Worm (Caenorhabditis elegans) whole organism, L4 larva: ENCODE measurements around the gene atf-4.
A peak's percentile ranks its signal among the peaks of the same experiment; 100 is the strongest.

ENCODE experiments used
- F49E8.2 ChIP-seq: sonication (generic microtip); optimal IDR thresholded peaks from 2 replicates; lab custom pipeline; 2016; ENCODE audit warnings: missing compliant biosample characterization, mild to moderate bottlenecking, missing genetic modification characterization, borderline replicate concordance
- R02D3.7 ChIP-seq: fragments of 150-350 bp; sonication (generic microtip); optimal IDR thresholded peaks from 3 replicates; lab custom pipeline; 2014; ENCODE audit warnings: missing biosample characterization, missing genetic modification characterization
- T20F7.1 ChIP-seq: fragments of 200-800 bp; sonication (Bioruptor generic); optimal IDR thresholded peaks from 2 replicates; lab custom pipeline; 2018; ENCODE audit warnings: mild to moderate bottlenecking, missing genetic modification characterization, missing compliant biosample characterization
- Y105C5A.15 ChIP-seq: fragments of 200-800 bp; sonication (Bioruptor generic); IDR thresholded peaks from 2 replicates; pipeline ENCODE4 v1.3.6; 2022; ENCODE audit warnings: missing genetic modification characterization, missing compliant biosample characterization
- Y5F2A.4 ChIP-seq: fragments of 200-800 bp; sonication (Bioruptor generic); optimal IDR thresholded peaks from 2 replicates; lab custom pipeline; 2018; ENCODE audit warnings: mild to moderate bottlenecking, missing genetic modification characterization, missing compliant biosample characterization
- ZK337.2 ChIP-seq: fragments of 200-800 bp; sonication (Bioruptor generic); IDR thresholded peaks from 2 replicates; pipeline ENCODE4 v1.3.6; 2022; ENCODE audit warnings: missing genetic modification reagents, missing genetic modification characterization, missing compliant biosample characterization
- aha-1 ChIP-seq: fragments of 150-350 bp; peaks from one replicate; lab custom pipeline; 2014; ENCODE audit warnings: missing biosample characterization, missing genetic modification characterization
- ama-1 ChIP-seq: fragments of 150-350 bp; optimal IDR thresholded peaks from 2 replicates; lab custom pipeline; 2014; ENCODE audit warnings: inconsistent platforms, mixed read lengths
- ceh-44 ChIP-seq: fragments of 200-800 bp; sonication (Bioruptor generic); IDR thresholded peaks from 2 replicates; pipeline ENCODE4 v1.3.6; 2022; ENCODE audit warnings: missing genetic modification reagents, missing genetic modification characterization, missing compliant biosample characterization
- ces-1 ChIP-seq: fragments of 150-350 bp; sonication (generic microtip); optimal IDR thresholded peaks from 4 replicates; lab custom pipeline; 2014; ENCODE audit warnings: missing biosample characterization, missing genetic modification reagents, missing genetic modification characterization
- daf-16 ChIP-seq, 3 experiments: sonication (generic microtip); optimal IDR thresholded peaks; 2 replicates each; lab custom pipeline; 2016 to 2017; ENCODE audit warnings: missing genetic modification characterization in 3 of 3, missing genetic modification reagents in 3 of 3, mild to moderate bottlenecking in 2 of 3, missing compliant biosample characterization in 2 of 3, missing biosample characterization in 1 of 3, moderate library complexity in 1 of 3
- dmd-8 ChIP-seq: fragments of 200-800 bp; sonication (Bioruptor generic); IDR thresholded peaks from 2 replicates; pipeline ENCODE4 v1.3.6; 2022; ENCODE audit warnings: missing genetic modification characterization, missing compliant biosample characterization
- duxl-1 ChIP-seq: sonication (generic microtip); optimal IDR thresholded peaks from 2 replicates; lab custom pipeline; 2016; ENCODE audit warnings: mild to moderate bottlenecking, missing genetic modification characterization, moderate library complexity, missing compliant biosample characterization; ENCODE audit not compliant: poor library complexity
- dve-1 ChIP-seq: sonication (generic microtip); optimal IDR thresholded peaks from 2 replicates; lab custom pipeline; 2017; ENCODE audit warnings: antibody characterized with exemption, mild to moderate bottlenecking, missing genetic modification characterization, missing compliant biosample characterization; ENCODE audit not compliant: insufficient read depth
- gei-8 ChIP-seq: fragments of 200-800 bp; sonication (Bioruptor generic); optimal IDR thresholded peaks from 2 replicates; lab custom pipeline; 2018; ENCODE audit warnings: mild to moderate bottlenecking, missing genetic modification characterization, missing compliant biosample characterization
- hlh-11 ChIP-seq: fragments of 200-800 bp; sonication (Bioruptor generic); optimal IDR thresholded peaks from 2 replicates; lab custom pipeline; 2018; ENCODE audit warnings: mild to moderate bottlenecking, missing genetic modification characterization, missing compliant biosample characterization
- hmg-1.1 ChIP-seq: fragments of 200-800 bp; sonication (Bioruptor generic); IDR thresholded peaks from 2 replicates; pipeline ENCODE4 v1.3.6; 2022; ENCODE audit warnings: missing genetic modification reagents, missing genetic modification characterization, missing compliant biosample characterization
- jun-1 ChIP-seq: fragments of 150-350 bp; optimal IDR thresholded peaks from 2 replicates; lab custom pipeline; 2014; ENCODE audit warnings: missing biosample characterization, missing genetic modification reagents, missing genetic modification characterization
- lin-1 ChIP-seq: fragments of 200-800 bp; sonication (Bioruptor generic); IDR thresholded peaks from 2 replicates; pipeline ENCODE4 v1.3.6; 2022; ENCODE audit warnings: missing genetic modification reagents, missing genetic modification characterization, missing compliant biosample characterization
- lin-38 ChIP-seq: fragments of 200-800 bp; sonication (Bioruptor generic); IDR thresholded peaks from 2 replicates; pipeline ENCODE4 v1.3.6; 2022; ENCODE audit warnings: missing genetic modification reagents, missing genetic modification characterization, missing compliant biosample characterization
- lir-3 ChIP-seq: sonication (generic microtip); optimal IDR thresholded peaks from 2 replicates; lab custom pipeline; 2016; ENCODE audit warnings: mild to moderate bottlenecking, missing genetic modification characterization, missing compliant biosample characterization
- madf-9 ChIP-seq: fragments of 200-800 bp; sonication (Bioruptor generic); conservative IDR thresholded peaks from 2 replicates; pipeline ENCODE4 v1.3.6; 2022; ENCODE audit warnings: missing genetic modification reagents, missing genetic modification characterization, missing compliant biosample characterization
- mdl-1 ChIP-seq, 2 experiments: fragments of 150-350 bp in 1 of 2; sonication (generic microtip) in 1 of 2; optimal IDR thresholded peaks; 2 replicates each; lab custom pipeline; 2014 to 2017; ENCODE audit warnings: missing biosample characterization in 2 of 2, missing genetic modification characterization in 2 of 2
- mep-1 ChIP-seq: fragments of 150-350 bp; sonication (generic microtip); optimal IDR thresholded peaks from 3 replicates; lab custom pipeline; 2014; ENCODE audit warnings: missing biosample characterization, missing genetic modification characterization
- mxl-2 ChIP-seq: fragments of 200-800 bp; sonication (Bioruptor generic); conservative IDR thresholded peaks from 2 replicates; pipeline ENCODE4 v1.3.6; 2022; ENCODE audit warnings: missing genetic modification reagents, missing genetic modification characterization, missing compliant biosample characterization
- nhr-11 ChIP-seq: fragments of 150-350 bp; optimal IDR thresholded peaks from 2 replicates; lab custom pipeline; 2014; ENCODE audit warnings: missing biosample characterization, missing genetic modification characterization
- nhr-25 ChIP-seq: sonication (generic microtip); optimal IDR thresholded peaks from 2 replicates; lab custom pipeline; 2017; ENCODE audit warnings: missing genetic modification characterization, mild to moderate bottlenecking, missing compliant biosample characterization, antibody characterized with exemption, moderate library complexity, borderline replicate concordance; ENCODE audit not compliant: insufficient read depth
- nhr-28 ChIP-seq: fragments of 150-350 bp; optimal IDR thresholded peaks from 2 replicates; lab custom pipeline; 2014; ENCODE audit warnings: missing biosample characterization, missing genetic modification characterization
- nhr-41 ChIP-seq: fragments of 200-800 bp; sonication (Bioruptor generic); IDR thresholded peaks from 2 replicates; pipeline ENCODE4 v1.3.6; 2022; ENCODE audit warnings: missing genetic modification reagents, missing genetic modification characterization, missing compliant biosample characterization
- nhr-42 ChIP-seq: fragments of 200-800 bp; sonication (Bioruptor generic); IDR thresholded peaks from 2 replicates; pipeline ENCODE4 v1.3.6; 2022; ENCODE audit warnings: missing genetic modification characterization, missing compliant biosample characterization
- nhr-76 ChIP-seq: fragments of 150-350 bp; optimal IDR thresholded peaks from 2 replicates; lab custom pipeline; 2014; ENCODE audit warnings: missing biosample characterization, missing genetic modification characterization
- pha-4 ChIP-seq, 2 experiments: fragments of 150-350 bp in 1 of 2; fragments of 200-800 bp in 1 of 2; sonication (Bioruptor generic) in 1 of 2; IDR thresholded peaks in 1 of 2; optimal IDR thresholded peaks in 1 of 2; 2 replicates each; pipeline versions ENCODE4 v1.3.6 to Lab custom; 2014 to 2022; ENCODE audit warnings: missing genetic modification characterization in 2 of 2, missing genetic modification reagents in 2 of 2, missing biosample characterization in 1 of 2, missing compliant biosample characterization in 1 of 2
- pqm-1 ChIP-seq: sonication (generic microtip); optimal IDR thresholded peaks from 2 replicates; lab custom pipeline; 2017; ENCODE audit warnings: missing biosample characterization, missing genetic modification characterization
- saeg-2 ChIP-seq: fragments of 200-800 bp; sonication (Bioruptor generic); IDR thresholded peaks from 2 replicates; pipeline ENCODE4 v1.3.6; 2022; ENCODE audit warnings: missing genetic modification reagents, missing genetic modification characterization, missing compliant biosample characterization
- set-16 ChIP-seq: fragments of 200-800 bp; sonication (Bioruptor generic); IDR thresholded peaks from 2 replicates; pipeline ENCODE4 v1.3.6; 2022; ENCODE audit warnings: missing genetic modification reagents, missing genetic modification characterization, missing compliant biosample characterization
- snpc-1.2 ChIP-seq: fragments of 200-800 bp; sonication (Bioruptor generic); IDR thresholded peaks from 2 replicates; pipeline ENCODE4 v1.3.6; 2022; ENCODE audit warnings: missing genetic modification reagents, missing genetic modification characterization, missing compliant biosample characterization
- unc-39 ChIP-seq: sonication (generic microtip); optimal IDR thresholded peaks from 2 replicates; lab custom pipeline; 2017; ENCODE audit warnings: missing biosample characterization, missing genetic modification characterization
- unc-62 ChIP-seq, 3 experiments: fragments of 150-350 bp in 1 of 3; sonication (generic microtip); optimal IDR thresholded peaks in 2 of 3; peaks in 1 of 3; 1 replicate in 1 of 3; 2 replicates in 2 of 3; lab custom pipeline; 2014 to 2017; ENCODE audit warnings: missing biosample characterization in 3 of 3, missing genetic modification characterization in 3 of 3, missing genetic modification reagents in 3 of 3, missing genotype in 1 of 3
- vab-7 ChIP-seq: fragments of 200-800 bp; sonication (Bioruptor generic); IDR thresholded peaks from 2 replicates; pipeline ENCODE4 v1.3.6; 2022; ENCODE audit warnings: missing genetic modification reagents, missing genetic modification characterization, missing compliant biosample characterization
- zag-1 ChIP-seq: fragments of 150-350 bp; optimal IDR thresholded peaks from 2 replicates; lab custom pipeline; 2014; ENCODE audit warnings: missing biosample characterization, missing genetic modification characterization
- zip-11 ChIP-seq: fragments of 200-800 bp; sonication (Bioruptor generic); IDR thresholded peaks from 2 replicates; pipeline ENCODE4 v1.3.6; 2022; ENCODE audit warnings: missing genetic modification characterization, missing compliant biosample characterization
- ztf-7 ChIP-seq: fragments of 150-350 bp; optimal IDR thresholded peaks from 2 replicates; lab custom pipeline; 2014; ENCODE audit warnings: missing biosample characterization, missing genetic modification characterization

atf-4 gene

DNA sequence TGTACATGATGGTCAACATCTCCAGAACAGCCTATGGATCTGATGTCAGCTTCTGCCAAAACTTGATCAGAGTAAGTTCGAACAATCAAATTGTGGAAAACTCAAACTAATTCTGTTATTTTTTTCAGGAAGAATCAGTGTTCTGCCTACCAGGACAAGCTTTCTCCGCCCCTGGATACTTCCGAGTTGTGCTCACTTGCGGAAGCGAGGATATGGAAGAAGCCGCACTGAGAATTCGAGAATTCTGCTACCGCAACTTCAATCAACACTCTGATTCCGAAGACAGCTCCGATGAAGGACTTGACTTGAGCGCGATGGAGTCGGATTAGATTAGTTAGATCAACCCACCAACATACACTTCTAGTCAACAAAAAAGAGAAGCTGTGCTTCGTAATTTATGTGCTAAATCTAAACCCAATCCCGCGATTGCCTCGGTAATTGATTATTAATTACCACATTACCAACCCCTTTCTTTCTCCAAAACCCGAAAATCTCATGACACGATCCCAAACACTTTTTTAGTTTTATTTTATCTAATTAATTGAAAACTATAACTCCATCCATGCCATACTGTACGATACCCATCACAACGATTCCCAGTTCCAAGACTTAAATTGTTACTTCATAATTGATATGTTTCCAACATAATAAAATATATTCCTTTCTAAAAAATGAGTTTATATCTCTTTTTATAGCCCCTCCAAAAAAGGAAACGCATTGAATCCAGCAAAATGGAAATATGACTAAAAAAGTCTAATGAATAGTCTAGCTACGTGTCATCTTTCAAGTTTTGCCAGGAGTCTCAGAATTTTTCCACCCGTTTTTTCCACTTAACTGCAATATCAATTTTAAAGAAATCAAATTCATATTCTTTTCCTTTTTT is 18.1 kb downstream of the atf-4 start (continued):
- TF ChIP-seq lin-38 (GFP tag; lab: Robert Waterston, UW) (0 out of 2 replicates have a peak, but pooled peaks have one; percentile 8), nhr-42 (GFP tag; lab: Robert Waterston, UW) (no peak), nhr-11 (no peak), nhr-25 (tag; lab: Kevin White, UChicago) (no peak), R02D3.7 (tag; lab: Kevin White, UChicago) (no peak), ceh-44 (GFP tag; lab: Robert Waterston, UW) (no peak), jun-1 (tag; lab: Kevin White, UChicago) (no peak), T20F7.1 (no peak), duxl-1 (tag; lab: Kevin White, UChicago) (no peak), mxl-2 (GFP tag; lab: Robert Waterston, UW) (no peak), Y5F2A.4 (no peak), nhr-28 (tag; lab: Kevin White, UChicago) (peak; percentile 47), snpc-1.2 (GFP tag; lab: Robert Waterston, UW) (no peak), Y105C5A.15 (GFP tag; lab: Robert Waterston, UW) (no peak), gei-8 (no peak), set-16 (GFP tag; lab: Robert Waterston, UW) (no peak), pha-4 (GFP tag; IDR thresholded peaks at IDR 0.05; lab: Robert Waterston, UW) (no peak), pha-4 (tag; optimal IDR thresholded peaks at IDR 0.05; lab: Kevin White, UChicago) (no peak), ZK337.2 (GFP tag; lab: Robert Waterston, UW) (no peak), zag-1 (tag; lab: Kevin White, UChicago) (no peak), vab-7 (no peak), ces-1 (GFP tag; lab: Kevin White, UChicago) (no peak), saeg-2 (GFP tag; lab: Robert Waterston, UW) (no peak), zip-11 (GFP tag; lab: Robert Waterston, UW) (no peak), nhr-76 (no peak), ztf-7 (tag; lab: Kevin White, UChicago) (no peak), hlh-11 (tag; lab: Kevin White, UChicago) (no peak), ama-1 (lab: Kevin White, UChicago) (peak; percentile 12), mdl-1 (tag; optimal IDR thresholded peaks at IDR 0.05; lab: Kevin White, UChicago) (no peak), lin-1 (GFP tag; lab: Robert Waterston, UW) (no peak)

DNA sequence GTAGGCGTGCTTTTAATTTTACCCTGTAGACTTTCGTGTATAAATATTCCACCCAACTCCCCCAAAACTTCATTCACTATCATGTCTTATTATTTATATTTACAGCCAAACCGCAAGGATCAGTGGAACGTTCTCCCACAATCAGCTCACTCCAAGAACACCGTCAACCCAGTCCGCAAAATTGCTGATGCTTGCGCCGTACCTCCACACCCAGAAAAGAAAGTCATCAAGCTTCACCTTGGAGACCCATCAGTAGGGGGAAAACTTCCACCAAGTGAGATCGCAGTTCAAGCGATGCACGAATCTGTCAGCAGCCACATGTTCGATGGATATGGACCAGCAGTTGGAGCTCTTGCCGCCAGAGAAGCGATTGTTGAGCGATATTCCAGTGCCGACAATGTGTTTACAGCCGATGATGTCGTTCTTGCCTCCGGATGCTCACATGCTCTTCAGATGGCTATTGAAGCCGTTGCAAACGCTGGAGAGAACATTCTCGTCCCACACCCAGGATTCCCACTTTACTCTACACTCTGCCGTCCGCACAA is 19.3 kb downstream of the atf-4 start:
- TF ChIP-seq dmd-8 (GFP tag; lab: Robert Waterston, UW) = peak; percentile 50; the same call in 1 of the 2 replicates
- peak; percentile 19 for TF ChIP-seq aha-1 (tag; lab: Kevin White, UChicago)
- TF ChIP-seq set-16 (GFP tag; lab: Robert Waterston, UW) = peak; percentile 18; the same call in 1 of the 2 replicates
- TF ChIP-seq gei-8 = no peak
- no peak for TF ChIP-seq T20F7.1

DNA sequence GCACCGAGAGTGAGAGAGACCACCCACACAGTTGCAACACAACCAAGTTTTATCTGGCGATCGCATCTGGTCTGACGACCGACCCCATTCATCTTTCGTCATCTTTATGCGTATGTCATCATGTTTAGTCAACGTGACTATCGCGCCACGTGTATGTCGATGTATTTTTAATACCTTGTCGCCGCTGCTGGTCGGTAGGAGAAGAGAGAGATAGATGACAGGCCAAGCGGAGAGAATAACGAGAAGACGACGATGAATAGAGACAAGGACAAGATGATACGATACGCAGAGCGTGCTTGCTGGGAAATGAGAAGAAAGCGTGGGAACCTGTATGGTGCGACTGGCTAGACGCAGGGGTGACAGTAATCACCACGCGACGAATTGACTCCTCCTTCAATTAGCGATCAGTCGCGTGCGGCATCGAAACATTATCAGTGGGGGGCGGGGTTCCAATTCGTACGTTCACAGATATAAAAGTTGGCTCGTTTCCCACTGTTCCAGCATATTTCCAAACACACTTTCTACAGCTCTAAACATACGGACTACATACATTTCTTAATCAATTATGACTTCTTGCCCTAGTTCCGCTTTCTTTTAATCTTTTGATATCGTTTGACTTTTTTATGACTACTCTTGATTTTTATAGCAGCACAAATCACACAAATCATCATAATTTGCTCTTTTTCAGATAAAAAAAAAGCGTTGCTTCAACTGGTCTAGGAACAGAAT is 20.1 kb downstream of the atf-4 start, which contains the start of gene tatn-1:
Gene tatn-1, plus strand, starts transcription at position 689 of the 729 bp plus-strand sequence.
- TF ChIP-seq dve-1 = peak; percentile 86
- peak; percentile 32; the same call in 1 of the 2 replicates for TF ChIP-seq madf-9 (GFP tag; lab: Robert Waterston, UW)
- peak; percentile 53 for TF ChIP-seq jun-1 (tag; lab: Kevin White, UChicago)
- peak; percentile 59 to 100 for TF ChIP-seq unc-62 (GFP tag; optimal IDR thresholded peaks at IDR 0.05 in 1 of 2; lab: Kevin White, UChicago)
- TF ChIP-seq unc-62 (tag; optimal IDR thresholded peaks at IDR 0.05; lab: Kevin White, UChicago) = no peak
- TF ChIP-seq pqm-1 = peak; percentile 51
- no peak for TF ChIP-seq lir-3 (tag; lab: Kevin White, UChicago)
- TF ChIP-seq ztf-7 (tag; lab: Kevin White, UChicago) = peak; percentile 39
- peak; percentile 97 for TF ChIP-seq hlh-11 (tag; lab: Kevin White, UChicago)
- TF ChIP-seq unc-39 (tag; lab: Kevin White, UChicago) = no peak
- peak; percentile 40 for TF ChIP-seq mep-1
- peak; percentile 25; the same call in 1 of the 2 replicates for TF ChIP-seq hmg-1.1 (GFP tag; lab: Robert Waterston, UW)
- TF ChIP-seq nhr-41 (GFP tag; lab: Robert Waterston, UW) = peak; percentile 24; the same call in 1 of the 2 replicates
- peak in 1 of 2 experiments; percentile 56 for TF ChIP-seq daf-16 (GFP tag; optimal IDR thresholded peaks at IDR 0.05; lab: Kevin White, UChicago)
- TF ChIP-seq daf-16 (tag; optimal IDR thresholded peaks at IDR 0.05; lab: Kevin White, UChicago) = peak; percentile 81
- no peak for TF ChIP-seq F49E8.2 (tag; lab: Kevin White, UChicago)
